Worm (Caenorhabditis elegans) whole organism, L3 larva: ENCODE measurements around the gene lim-4.

Source experiments
- ZK546.5 ChIP-seq: sonication (generic microtip); optimal IDR thresholded peaks from 2 replicates; lab custom pipeline; 2017; ENCODE audit warnings: missing biosample characterization, missing genetic modification characterization
- ama-1 ChIP-seq: fragments of 150-350 bp; optimal IDR thresholded peaks from 2 replicates; lab custom pipeline; 2018
- ceh-28 ChIP-seq: fragments of 150-350 bp; optimal IDR thresholded peaks from 2 replicates; lab custom pipeline; 2014; ENCODE audit warnings: missing biosample characterization, missing genetic modification reagents, missing genetic modification characterization
- ceh-82 ChIP-seq: fragments of 150-350 bp; optimal IDR thresholded peaks from 2 replicates; lab custom pipeline; 2014; ENCODE audit warnings: missing biosample characterization, missing genetic modification characterization
- ceh-9 ChIP-seq: sonication (generic microtip); optimal IDR thresholded peaks from 2 replicates; lab custom pipeline; 2018; ENCODE audit warnings: missing biosample characterization, missing genetic modification characterization
- egl-27 ChIP-seq: sonication (generic microtip); optimal IDR thresholded peaks from 4 replicates; lab custom pipeline; 2017; ENCODE audit warnings: missing biosample characterization, missing genetic modification reagents, missing genetic modification characterization
- egl-5 ChIP-seq: fragments of 150-350 bp; optimal IDR thresholded peaks from 2 replicates; lab custom pipeline; 2017; ENCODE audit warnings: missing biosample characterization, missing genetic modification reagents, missing genetic modification characterization, inconsistent platforms
- elt-2 ChIP-seq: sonication (generic microtip); optimal IDR thresholded peaks from 2 replicates; lab custom pipeline; 2016; ENCODE audit warnings: missing genetic modification reagents, mild to moderate bottlenecking, missing genetic modification characterization, missing compliant biosample characterization
- eor-1 ChIP-seq, 2 experiments: fragments of 150-350 bp; optimal IDR thresholded peaks; 2 replicates each; lab custom pipeline; 2014 to 2018; ENCODE audit warnings: missing biosample characterization in 2 of 2, missing genetic modification characterization in 2 of 2
- fkh-10 ChIP-seq: sonication (generic microtip); optimal IDR thresholded peaks from 2 replicates; lab custom pipeline; 2017; ENCODE audit warnings: missing biosample characterization, missing genetic modification reagents, missing genetic modification characterization
- fos-1 ChIP-seq: fragments of 150-350 bp; optimal IDR thresholded peaks from 2 replicates; lab custom pipeline; 2014; ENCODE audit warnings: missing biosample characterization, missing genetic modification characterization
- hmg-11 ChIP-seq: sonication (generic microtip); optimal IDR thresholded peaks from 2 replicates; lab custom pipeline; 2016; ENCODE audit warnings: missing genetic modification characterization, missing compliant biosample characterization
- jun-1 ChIP-seq: fragments of 150-350 bp; optimal IDR thresholded peaks from 2 replicates; lab custom pipeline; 2014; ENCODE audit warnings: missing biosample characterization, missing genetic modification reagents, missing genetic modification characterization
- lin-15B ChIP-seq: fragments of 150-350 bp; optimal IDR thresholded peaks from 2 replicates; lab custom pipeline; 2014; ENCODE audit warnings: missing biosample characterization, missing genetic modification characterization
- lin-39 ChIP-seq: fragments of 150-350 bp; optimal IDR thresholded peaks from 2 replicates; lab custom pipeline; 2018; ENCODE audit warnings: missing biosample characterization, missing genetic modification reagents, missing genetic modification characterization
- lsy-12 ChIP-seq: sonication (generic microtip); optimal IDR thresholded peaks from 2 replicates; lab custom pipeline; 2016; ENCODE audit warnings: mild to moderate bottlenecking, missing genetic modification characterization, missing compliant biosample characterization
- mdl-1 ChIP-seq: fragments of 150-350 bp; optimal IDR thresholded peaks from 2 replicates; lab custom pipeline; 2014; ENCODE audit warnings: missing biosample characterization, missing genetic modification characterization
- mml-1 ChIP-seq: fragments of 150-350 bp; sonication (generic microtip); optimal IDR thresholded peaks from 3 replicates; lab custom pipeline; 2014; ENCODE audit warnings: missing biosample characterization, missing genetic modification characterization
- nfya-1 ChIP-seq: sonication (generic microtip); optimal IDR thresholded peaks from 2 replicates; lab custom pipeline; 2017; ENCODE audit warnings: missing genetic modification characterization, mild to moderate bottlenecking, missing compliant biosample characterization, antibody characterized with exemption, moderate library complexity; ENCODE audit not compliant: insufficient read depth
- nhr-12 ChIP-seq: fragments of 150-350 bp; optimal IDR thresholded peaks from 2 replicates; lab custom pipeline; 2014; ENCODE audit warnings: missing biosample characterization, missing genetic modification characterization
- nhr-237 ChIP-seq: fragments of 150-350 bp; optimal IDR thresholded peaks from 2 replicates; lab custom pipeline; 2014; ENCODE audit warnings: missing biosample characterization, missing genetic modification characterization
- nhr-25 ChIP-seq: sonication (generic microtip); optimal IDR thresholded peaks from 2 replicates; lab custom pipeline; 2017; ENCODE audit warnings: missing biosample characterization, missing genetic modification characterization
- nhr-43 ChIP-seq: sonication (generic microtip); optimal IDR thresholded peaks from 2 replicates; lab custom pipeline; 2016; ENCODE audit warnings: mild to moderate bottlenecking, missing genetic modification characterization, missing compliant biosample characterization; ENCODE audit not compliant: poor library complexity, severe bottlenecking
- nhr-77 ChIP-seq: fragments of 150-350 bp; optimal IDR thresholded peaks from 2 replicates; lab custom pipeline; 2014; ENCODE audit warnings: missing biosample characterization, missing genetic modification characterization
- pha-4 ChIP-seq: fragments of 150-350 bp; optimal IDR thresholded peaks from 2 replicates; lab custom pipeline; 2014; ENCODE audit warnings: missing biosample characterization, missing genetic modification reagents, missing genetic modification characterization
- pqm-1 ChIP-seq: fragments of 150-350 bp; optimal IDR thresholded peaks from 2 replicates; lab custom pipeline; 2017; ENCODE audit warnings: missing biosample characterization, missing genetic modification characterization, inconsistent platforms
- tbx-2 ChIP-seq: sonication (generic microtip); optimal IDR thresholded peaks from 2 replicates; lab custom pipeline; 2016; ENCODE audit warnings: mild to moderate bottlenecking, missing genetic modification characterization, missing compliant biosample characterization
- unc-62 ChIP-seq: fragments of 150-350 bp; sonication (generic microtip); optimal IDR thresholded peaks from 4 replicates; lab custom pipeline; 2014; ENCODE audit warnings: missing biosample characterization, missing genetic modification reagents, missing genetic modification characterization
- zag-1 ChIP-seq: fragments of 150-350 bp; optimal IDR thresholded peaks from 2 replicates; lab custom pipeline; 2014; ENCODE audit warnings: missing biosample characterization, missing genetic modification characterization
- ztf-11 ChIP-seq: fragments of 150-350 bp; optimal IDR thresholded peaks from 2 replicates; lab custom pipeline; 2014; ENCODE audit warnings: missing biosample characterization, missing genetic modification characterization
- ztf-4 ChIP-seq: fragments of 150-350 bp; optimal IDR thresholded peaks from 2 replicates; lab custom pipeline; 2014; ENCODE audit warnings: missing biosample characterization, missing genetic modification characterization

lim-4 gene

ce11 chrX:3828598-3829204, 44.6 kb downstream of the lim-4 start:
- no peak for TF ChIP-seq nhr-12 (tag; lab: Kevin White, UChicago)
- TF ChIP-seq hmg-11 (tag; lab: Kevin White, UChicago): no peak
- peak; percentile 33 for TF ChIP-seq lin-39 (tag; lab: Kevin White, UChicago)
- TF ChIP-seq nfya-1: no peak
- no peak for TF ChIP-seq mml-1 (tag; lab: Kevin White, UChicago)

- TF ChIP-seq egl-27 (tag; lab: Kevin White, UChicago) (no peak), unc-62 (GFP tag; lab: Kevin White, UChicago) (no peak), fkh-10 (GFP tag; lab: Kevin White, UChicago) (peak; percentile 59), hmg-11 (tag; lab: Kevin White, UChicago) (peak; percentile 23), fos-1 (no peak), ceh-28 (tag; lab: Kevin White, UChicago) (no peak)
Observed at ce11 chrX:3827311-3827710, 46.0 kb downstream of the lim-4 start.

ce11 chrX:3826863-3827262, 46.5 kb downstream of the lim-4 start, which contains the start of gene fkh-9:
TSS of gene fkh-9 (minus strand) at chrX:3826963.
- TF ChIP-seq mdl-1 (tag; lab: Kevin White, UChicago) (no peak), egl-27 (tag; lab: Kevin White, UChicago) (no peak), lin-39 (tag; lab: Kevin White, UChicago) (no peak), ztf-4 (no peak), nhr-43 (tag; lab: Kevin White, UChicago) (no peak), egl-5 (no peak), lsy-12 (tag; lab: Kevin White, UChicago) (no peak), lin-15B (tag; lab: Kevin White, UChicago) (no peak), ztf-11 (tag; lab: Kevin White, UChicago) (no peak), mml-1 (tag; lab: Kevin White, UChicago) (no peak), nhr-77 (tag; lab: Kevin White, UChicago) (no peak)

- TF ChIP-seq nhr-12 (tag; lab: Kevin White, UChicago) (no peak), nhr-237 (no peak), tbx-2 (tag; lab: Kevin White, UChicago) (no peak), elt-2 (tag; lab: Kevin White, UChicago) (peak; percentile 44), ceh-9 (no peak), lsy-12 (tag; lab: Kevin White, UChicago) (no peak), ztf-11 (tag; lab: Kevin White, UChicago) (no peak), ZK546.5 (tag; lab: Kevin White, UChicago) (no peak), eor-1 (tag; optimal IDR thresholded peaks at IDR 0.05; lab: Kevin White, UChicago) (no peak), nfya-1 (peak; percentile 9), jun-1 (tag; lab: Kevin White, UChicago) (no peak), pha-4 (tag; lab: Kevin White, UChicago) (peak; percentile 94), ama-1 (lab: Kevin White, UChicago) (no peak), egl-5 (no peak)
Observed at ce11 chrX:3826172-3826571, 47.2 kb downstream of the lim-4 start.

ce11 chrX:3824907-3825689, 48.2 kb downstream of the lim-4 start:
- TF ChIP-seq elt-2 (tag; lab: Kevin White, UChicago) (peak; percentile 79), pqm-1 (tag; lab: Kevin White, UChicago) (peak; percentile 79), ceh-82 (tag; lab: Kevin White, UChicago) (no peak)

ce11 chrX:3824443-3824842, 48.9 kb downstream of the lim-4 start:
- TF ChIP-seq nhr-43 (tag; lab: Kevin White, UChicago): peak; percentile 72
- TF ChIP-seq zag-1 (tag; lab: Kevin White, UChicago): no peak
- no peak for TF ChIP-seq nhr-237
- TF ChIP-seq egl-5: peak; percentile 36
- no peak for TF ChIP-seq tbx-2 (tag; lab: Kevin White, UChicago)
- TF ChIP-seq nhr-25 (tag; lab: Kevin White, UChicago): no peak
- TF ChIP-seq ceh-9: no peak
- peak; percentile 6 for TF ChIP-seq lin-39 (tag; lab: Kevin White, UChicago)
- TF ChIP-seq nfya-1: peak; percentile 8
- TF ChIP-seq hmg-11 (tag; lab: Kevin White, UChicago): no peak
- peak; percentile 14 for TF ChIP-seq pha-4 (tag; lab: Kevin White, UChicago)
